Worm (Caenorhabditis elegans): ENCODE results near the gene hxk-3.

DNA sequence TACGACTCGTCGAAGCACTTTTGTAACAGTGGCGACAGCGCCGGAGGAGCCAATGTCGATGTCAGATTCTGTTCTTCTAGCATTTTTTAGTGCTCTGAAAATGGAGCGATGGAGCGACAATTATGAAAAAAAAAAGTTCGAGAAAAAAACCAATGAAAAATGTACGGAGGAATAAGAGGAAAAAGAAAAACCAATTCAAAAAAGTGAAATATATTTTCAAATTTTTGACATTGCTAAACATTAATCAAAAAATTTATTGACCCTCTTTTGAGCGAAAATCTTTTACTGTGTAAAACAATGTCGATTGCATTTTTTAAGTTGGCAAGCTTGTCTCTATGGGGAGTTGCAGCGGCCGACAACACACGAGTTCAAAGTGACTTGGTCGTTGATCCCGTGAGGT, 38.9 kb downstream of the hxk-3 start, which contains the start of gene K03H6.5:
- no peak for TF ChIP-seq ceh-20 (GFP tag; IDR thresholded peaks at IDR 0.05)
- TF ChIP-seq nhr-28 (tag; optimal IDR thresholded peaks at IDR 0.05), result no peak
- no peak for TF ChIP-seq skn-1 (tag; optimal IDR thresholded peaks at IDR 0.05)
- no peak for TF ChIP-seq ZK546.5 (tag; optimal IDR thresholded peaks at IDR 0.05)
- no peak for TF ChIP-seq ceh-28 (tag; optimal IDR thresholded peaks at IDR 0.05)
- TF ChIP-seq ama-1 (optimal IDR thresholded peaks at IDR 0.05), result no peak
- TF ChIP-seq nhr-102 (tag; optimal IDR thresholded peaks at IDR 0.05), result no peak
- TF ChIP-seq dmd-6 (GFP tag; IDR thresholded peaks at IDR 0.05), result no peak
- TF ChIP-seq jun-1 (tag; optimal IDR thresholded peaks at IDR 0.05), result no peak
- TF ChIP-seq nhr-76 (tag; optimal IDR thresholded peaks at IDR 0.05), result no peak
- no peak for TF ChIP-seq nhr-11 (tag; optimal IDR thresholded peaks at IDR 0.05)
- no peak for TF ChIP-seq ceh-82 (tag; optimal IDR thresholded peaks at IDR 0.05)
- TF ChIP-seq nhr-6 (tag; optimal IDR thresholded peaks at IDR 0.05), result no peak
- no peak for TF ChIP-seq mdl-1 (tag; optimal IDR thresholded peaks at IDR 0.05)

All from whole organism, L4 larva.